Worm (Caenorhabditis elegans): ENCODE data around the gene luc-7L.
A peak's percentile ranks its signal among the peaks of the same experiment; 100 is the strongest.

The luc-7L gene

DNA sequence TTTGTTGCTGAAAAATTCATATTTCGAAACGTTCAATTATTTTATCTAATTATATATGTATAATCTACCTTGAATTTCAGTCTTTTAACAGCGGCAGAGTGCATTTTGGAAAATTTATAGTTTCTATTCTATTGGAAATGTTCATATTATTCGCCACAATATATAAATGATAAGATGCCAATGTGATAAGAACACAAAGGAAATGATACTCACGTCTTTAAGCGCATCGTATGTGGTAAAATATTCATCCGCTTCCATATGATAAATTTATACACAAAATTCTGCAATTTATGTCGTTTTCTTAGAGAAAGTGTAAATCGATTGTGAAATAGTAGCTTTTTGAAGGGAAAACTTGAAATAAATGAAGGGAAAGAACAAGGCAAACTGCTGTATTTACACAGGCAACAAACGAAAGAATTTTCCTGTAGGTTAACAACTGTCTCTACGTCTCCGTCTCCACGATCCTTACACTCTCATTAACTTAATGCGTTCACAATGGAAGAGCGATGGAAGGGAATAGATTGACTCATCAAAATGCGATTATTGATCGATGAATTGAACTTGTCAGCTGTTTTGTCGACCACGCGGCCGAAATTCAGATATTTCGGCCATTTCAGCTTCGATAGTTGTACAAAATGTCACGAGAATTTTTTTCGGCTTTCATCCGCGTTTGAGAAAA, 45.1 kb downstream of the luc-7L start, which contains the start of gene alfa-1:
Gene alfa-1 (minus strand): TSS at position 515 of the 679 bp plus-strand sequence.
- TF ChIP-seq F49E8.2 (tag; optimal IDR thresholded peaks at IDR 0.05; ENCODE audit: insufficient read depth) (no peak), ccch-3 (GFP tag; optimal IDR thresholded peaks at IDR 0.05) (no peak), madf-6 (GFP tag; IDR thresholded peaks at IDR 0.05) (0 out of 2 replicates have a peak, but pooled peaks have one; percentile 16), tlf-1 (GFP tag; optimal IDR thresholded peaks at IDR 0.05) (no peak), lin-54 (GFP tag; optimal IDR thresholded peaks at IDR 0.05) (peak; percentile 18), F23B12.7 (tag; optimal IDR thresholded peaks at IDR 0.05; ENCODE audit: insufficient read depth) (no peak), madf-3 (GFP tag; IDR thresholded peaks at IDR 0.05) (no peak), dpl-1 (GFP tag; optimal IDR thresholded peaks at IDR 0.05) (no peak), ama-1 (optimal IDR thresholded peaks at IDR 0.05) (no peak), ama-1 (GFP tag; optimal IDR thresholded peaks at IDR 0.05) (no peak), mcd-1 (GFP tag; IDR thresholded peaks at IDR 0.05) (no peak), attf-5 (GFP tag; optimal IDR thresholded peaks at IDR 0.05) (peak; percentile 61), Y79H2A.3 (GFP tag; conservative IDR thresholded peaks at IDR 0.05) (no peak), K11D2.4 (GFP tag; IDR thresholded peaks at IDR 0.05) (no peak), ceh-40 (GFP tag; IDR thresholded peaks at IDR 0.05) (no peak), hmg-1.2 (GFP tag; IDR thresholded peaks at IDR 0.05) (peak; percentile 27; the same call in 1 of the 2 replicates), Y53F4B.3 (GFP tag; IDR thresholded peaks at IDR 0.05) (no peak), zim-3 (tag; optimal IDR thresholded peaks at IDR 0.05) (no peak), hlh-12 (tag; optimal IDR thresholded peaks at IDR 0.05) (no peak), aptf-3 (GFP tag; IDR thresholded peaks at IDR 0.05) (no peak), nhr-80 (tag; optimal IDR thresholded peaks at IDR 0.05) (peak; percentile 64), athp-1 (tag; optimal IDR thresholded peaks at IDR 0.05) (no peak), F10E7.11 (tag; optimal IDR thresholded peaks at IDR 0.05) (no peak), ceh-79 (tag; optimal IDR thresholded peaks at IDR 0.05) (no peak), lsl-1 (GFP tag; optimal IDR thresholded peaks at IDR 0.05) (no peak)
